Fruit fly (Drosophila melanogaster) whole organism, adult: Measurements from ENCODE around the gene qless.

ENCODE experiments used
- CG11617 ChIP-seq: fragments of 200-800 bp; sonication (Bioruptor generic); optimal IDR thresholded peaks from 2 replicates; lab custom pipeline; 2017; ENCODE audit warnings: mild to moderate bottlenecking, missing biosample characterization, missing genetic modification reagents, missing genetic modification characterization
- CG12768 ChIP-seq: fragments of 200-800 bp; sonication (Bioruptor generic); optimal IDR thresholded peaks from 2 replicates; lab custom pipeline; 2017; ENCODE audit warnings: missing biosample characterization, missing genetic modification characterization, mild to moderate bottlenecking, moderate library complexity, missing genetic modification reagents
- CG14711 ChIP-seq: fragments of 200-800 bp; sonication (Bioruptor generic); optimal IDR thresholded peaks from 2 replicates; lab custom pipeline; 2018; ENCODE audit warnings: missing biosample characterization, mild to moderate bottlenecking, missing genetic modification characterization, moderate library complexity
- CG1620 ChIP-seq: fragments of 200-800 bp; sonication (Bioruptor generic); optimal IDR thresholded peaks from 2 replicates; lab custom pipeline; 2016; ENCODE audit warnings: missing biosample characterization, missing genetic modification characterization
- CG33017 ChIP-seq: fragments of 200-800 bp; sonication (Bioruptor generic); optimal IDR thresholded peaks from 2 replicates; lab custom pipeline; 2018; ENCODE audit warnings: missing biosample characterization, mild to moderate bottlenecking, missing genetic modification characterization, moderate library complexity
- CG5204 ChIP-seq: fragments of 200-800 bp; sonication (Bioruptor generic); optimal IDR thresholded peaks from 2 replicates; lab custom pipeline; 2016; ENCODE audit warnings: missing biosample characterization, missing genetic modification characterization
- CG7045 ChIP-seq: fragments of 200-800 bp; sonication (Bioruptor generic); optimal IDR thresholded peaks from 2 replicates; lab custom pipeline; 2017; ENCODE audit warnings: missing biosample characterization, mild to moderate bottlenecking, missing genetic modification characterization
- CG7101 ChIP-seq: fragments of 200-800 bp; sonication (Bioruptor generic); optimal IDR thresholded peaks from 2 replicates; lab custom pipeline; 2018; ENCODE audit warnings: missing biosample characterization, mild to moderate bottlenecking, missing genetic modification characterization, moderate library complexity
- Clk ChIP-seq: fragments of 200-800 bp; sonication (Bioruptor generic); optimal IDR thresholded peaks from 2 replicates; lab custom pipeline; 2017; ENCODE audit warnings: missing biosample characterization, missing genetic modification characterization
- Crg-1 ChIP-seq: fragments of 200-800 bp; sonication (Bioruptor generic); optimal IDR thresholded peaks from 2 replicates; lab custom pipeline; 2016; ENCODE audit warnings: missing biosample characterization, missing genetic modification characterization
- Hr96 ChIP-seq: fragments of 200-800 bp; sonication (Bioruptor generic); optimal IDR thresholded peaks from 2 replicates; lab custom pipeline; 2016; ENCODE audit warnings: missing biosample characterization, missing genetic modification characterization
- Mnt ChIP-seq: fragments of 200-800 bp; sonication (Bioruptor generic); optimal IDR thresholded peaks from 2 replicates; lab custom pipeline; 2016; ENCODE audit warnings: missing biosample characterization, mild to moderate bottlenecking, missing genetic modification characterization
- bab1 ChIP-seq: fragments of 200-800 bp; sonication (Bioruptor generic); optimal IDR thresholded peaks from 3 replicates; lab custom pipeline; 2019; ENCODE audit warnings: missing biosample characterization, mild to moderate bottlenecking, missing genetic modification characterization, moderate library complexity
- cic ChIP-seq: fragments of 200-800 bp; sonication (Bioruptor generic); optimal IDR thresholded peaks from 2 replicates; lab custom pipeline; 2017; ENCODE audit warnings: missing biosample characterization, mild to moderate bottlenecking, missing genetic modification characterization, moderate library complexity
- cnc ChIP-seq, 2 experiments: fragments of >200 bp; optimal IDR thresholded peaks; 2 replicates each; lab custom pipeline; 2017
- kay ChIP-seq: fragments of 200-800 bp; sonication (Bioruptor generic); peaks from one replicate; lab custom pipeline; 2016; ENCODE audit warnings: missing biosample characterization, missing genetic modification characterization, borderline replicate concordance
- ovo ChIP-seq: fragments of 200-800 bp; sonication (Bioruptor generic); optimal IDR thresholded peaks from 2 replicates; lab custom pipeline; 2016; ENCODE audit warnings: missing biosample characterization, missing genetic modification characterization
- pad ChIP-seq: fragments of 200-800 bp; sonication (Bioruptor generic); optimal IDR thresholded peaks from 3 replicates; lab custom pipeline; 2017; ENCODE audit warnings: missing biosample characterization, missing genetic modification characterization, mild to moderate bottlenecking, moderate library complexity, missing genetic modification reagents
- tj ChIP-seq: fragments of 200-800 bp; sonication (Bioruptor generic); optimal IDR thresholded peaks from 3 replicates; lab custom pipeline; 2017; ENCODE audit warnings: missing biosample characterization, mild to moderate bottlenecking, missing genetic modification characterization, moderate library complexity
- toe ChIP-seq: fragments of 200-800 bp; sonication (Bioruptor generic); optimal IDR thresholded peaks from 2 replicates; lab custom pipeline; 2016; ENCODE audit warnings: missing biosample characterization, missing genetic modification characterization

qless gene

DNA sequence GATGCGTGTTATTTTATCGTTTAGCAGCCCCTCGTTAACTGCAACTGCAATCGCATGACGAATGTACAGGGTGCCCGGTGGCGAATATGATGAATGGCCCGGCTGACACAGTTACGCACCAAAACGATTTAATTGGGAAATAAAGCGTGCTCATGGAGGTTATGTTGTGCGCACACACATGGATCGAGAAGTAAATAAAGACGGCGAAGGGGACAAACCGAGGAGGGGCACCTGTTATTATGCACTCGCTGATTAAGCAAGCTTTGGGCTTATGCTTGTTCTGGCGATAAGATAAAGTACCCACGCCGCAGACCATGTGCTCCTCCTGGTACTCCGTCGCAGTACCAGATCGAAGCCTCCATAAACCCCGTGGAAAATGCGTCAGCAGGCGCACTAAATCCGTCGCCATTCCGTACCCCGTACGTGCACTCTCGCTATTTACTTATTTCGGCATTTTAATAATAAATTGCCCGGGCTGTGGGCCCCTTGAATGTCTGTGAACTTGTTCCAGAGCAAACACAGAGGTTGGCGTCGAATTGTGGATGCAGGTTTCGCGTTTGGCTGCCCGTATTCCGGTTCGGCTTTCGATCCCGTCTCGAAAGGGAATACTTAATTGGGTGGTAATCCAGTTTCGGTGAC lies 27.2 kb downstream of the qless start:
- TF ChIP-seq cic: no peak
- peak; percentile 1 for TF ChIP-seq CG12768 (GFP tag; lab: Kevin White, UChicago)
- TF ChIP-seq CG1620 (GFP tag; lab: Kevin White, UChicago): no peak
- no peak for TF ChIP-seq bab1 (GFP tag; lab: Kevin White, UChicago)
- TF ChIP-seq CG7101 (tag; lab: Kevin White, UChicago): peak; percentile 70
- peak; percentile 8 for TF ChIP-seq Hr96 (GFP tag; lab: Kevin White, UChicago)
- TF ChIP-seq kay (GFP tag; lab: Kevin White, UChicago): no peak
- TF ChIP-seq Clk: no peak
- no peak for TF ChIP-seq ovo (GFP tag; lab: Kevin White, UChicago)
- TF ChIP-seq pad: peak; percentile 2
- peak; percentile 12 for TF ChIP-seq tj (GFP tag; lab: Kevin White, UChicago)
- TF ChIP-seq CG14711 (tag; lab: Kevin White, UChicago): peak; percentile 34
- TF ChIP-seq cnc (optimal IDR thresholded peaks at IDR 0.05; lab: Kevin White, UChicago): no peak
- TF ChIP-seq Crg-1 (GFP tag; lab: Kevin White, UChicago): peak; percentile 5
- TF ChIP-seq Mnt (GFP tag; lab: Kevin White, UChicago): peak; percentile 81
- no peak for TF ChIP-seq CG7045 (GFP tag; lab: Kevin White, UChicago)
- TF ChIP-seq toe (GFP tag; lab: Kevin White, UChicago): no peak
- TF ChIP-seq CG33017: peak; percentile 53
- TF ChIP-seq CG11617 (GFP tag; lab: Kevin White, UChicago): peak; percentile 64
- no peak for TF ChIP-seq CG5204 (GFP tag; lab: Kevin White, UChicago)

DNA sequence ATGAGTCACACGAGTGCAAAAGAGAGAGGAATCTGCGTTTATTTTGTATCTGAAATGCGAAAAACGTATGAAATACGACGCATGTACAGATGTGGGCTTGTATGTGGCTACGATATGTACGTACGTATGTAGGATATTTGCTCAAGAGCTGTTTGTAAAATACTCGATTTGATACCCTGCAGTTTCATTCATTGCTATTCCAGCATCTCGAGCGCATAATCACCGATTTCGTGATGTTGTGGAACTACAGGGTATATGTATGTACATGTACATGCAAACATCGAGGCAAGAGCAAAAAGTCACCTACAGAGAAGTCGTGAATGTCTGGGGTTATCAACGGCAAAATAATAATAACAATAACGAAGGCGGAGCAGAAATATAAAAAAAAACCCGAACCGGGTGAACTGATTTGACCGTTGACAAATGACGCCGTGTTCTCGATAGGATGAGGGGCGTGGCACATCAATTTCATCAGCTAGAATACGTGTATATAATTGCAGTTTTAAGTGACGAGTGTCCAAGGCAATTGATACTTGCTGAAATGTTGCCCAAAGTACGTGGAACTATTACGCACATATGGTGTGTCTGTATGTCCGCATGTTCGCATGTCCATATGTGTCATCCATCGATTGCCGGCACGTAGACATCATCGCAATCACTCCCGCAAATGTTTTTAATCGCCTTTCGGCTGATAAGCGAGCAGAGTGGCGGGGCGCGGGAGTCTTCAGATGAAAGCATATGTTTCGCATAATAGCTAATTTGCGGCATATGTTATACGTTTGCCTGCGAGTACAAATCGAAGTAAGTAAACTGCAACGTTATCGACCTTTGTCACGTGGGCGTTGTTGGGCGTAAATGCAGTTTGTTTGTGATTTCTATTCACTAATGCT lies 28.2 kb downstream of the qless start:
- peak; percentile 72 for TF ChIP-seq cic
- no peak for TF ChIP-seq CG12768 (GFP tag; lab: Kevin White, UChicago)
- TF ChIP-seq CG5204 (GFP tag; lab: Kevin White, UChicago): no peak
- TF ChIP-seq pad: no peak

DNA sequence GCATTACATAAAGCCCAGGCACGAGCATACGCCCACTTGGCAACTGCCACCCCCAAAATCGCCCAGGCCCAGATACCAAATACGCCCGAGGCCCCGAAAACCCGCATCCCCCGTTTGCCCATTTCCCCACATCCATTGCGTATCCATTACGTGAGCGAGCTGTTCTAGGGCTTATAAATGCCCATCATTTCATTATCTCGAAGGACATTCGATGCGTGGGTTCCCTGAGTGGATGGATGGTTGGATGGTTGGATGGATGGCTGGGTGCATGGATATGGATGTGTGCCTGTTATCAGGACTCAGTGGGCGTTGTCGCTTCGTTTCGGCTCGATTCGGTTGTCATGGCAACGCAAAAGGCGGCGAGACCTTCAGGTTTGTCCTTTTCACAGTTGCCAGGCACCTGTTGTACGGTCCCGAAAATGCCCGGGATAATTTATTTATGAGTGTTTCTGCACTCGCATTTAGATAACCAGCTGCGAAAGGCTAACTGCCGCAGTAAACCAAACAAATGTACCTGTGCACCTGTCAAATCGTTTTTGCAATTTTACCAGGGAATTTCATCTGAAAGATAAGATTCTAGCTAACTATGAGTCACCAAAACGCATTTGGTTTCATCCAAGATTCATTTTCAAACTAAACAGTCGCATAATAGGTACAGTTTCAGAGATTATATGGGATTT lies 29.4 kb downstream of the qless start:
- no peak for TF ChIP-seq ovo (GFP tag; lab: Kevin White, UChicago)
- no peak for TF ChIP-seq CG33017
- no peak for TF ChIP-seq CG12768 (GFP tag; lab: Kevin White, UChicago)
- no peak for TF ChIP-seq Clk
- no peak for TF ChIP-seq CG1620 (GFP tag; lab: Kevin White, UChicago)
- TF ChIP-seq Mnt (GFP tag; lab: Kevin White, UChicago): no peak
- no peak for TF ChIP-seq tj (GFP tag; lab: Kevin White, UChicago)
- no peak for TF ChIP-seq toe (GFP tag; lab: Kevin White, UChicago)
- TF ChIP-seq cic: no peak
- TF ChIP-seq CG5204 (GFP tag; lab: Kevin White, UChicago): no peak
- no peak for TF ChIP-seq CG14711 (tag; lab: Kevin White, UChicago)
- no peak for TF ChIP-seq CG7045 (GFP tag; lab: Kevin White, UChicago)
- no peak for TF ChIP-seq Hr96 (GFP tag; lab: Kevin White, UChicago)
- no peak for TF ChIP-seq CG7101 (tag; lab: Kevin White, UChicago)
- TF ChIP-seq cnc (optimal IDR thresholded peaks at IDR 0.05; lab: Kevin White, UChicago): no peak
- no peak for TF ChIP-seq bab1 (GFP tag; lab: Kevin White, UChicago)
- no peak for TF ChIP-seq pad
- no peak for TF ChIP-seq CG11617 (GFP tag; lab: Kevin White, UChicago)
- no peak for TF ChIP-seq kay (GFP tag; lab: Kevin White, UChicago)
- TF ChIP-seq Crg-1 (GFP tag; lab: Kevin White, UChicago): no peak

DNA sequence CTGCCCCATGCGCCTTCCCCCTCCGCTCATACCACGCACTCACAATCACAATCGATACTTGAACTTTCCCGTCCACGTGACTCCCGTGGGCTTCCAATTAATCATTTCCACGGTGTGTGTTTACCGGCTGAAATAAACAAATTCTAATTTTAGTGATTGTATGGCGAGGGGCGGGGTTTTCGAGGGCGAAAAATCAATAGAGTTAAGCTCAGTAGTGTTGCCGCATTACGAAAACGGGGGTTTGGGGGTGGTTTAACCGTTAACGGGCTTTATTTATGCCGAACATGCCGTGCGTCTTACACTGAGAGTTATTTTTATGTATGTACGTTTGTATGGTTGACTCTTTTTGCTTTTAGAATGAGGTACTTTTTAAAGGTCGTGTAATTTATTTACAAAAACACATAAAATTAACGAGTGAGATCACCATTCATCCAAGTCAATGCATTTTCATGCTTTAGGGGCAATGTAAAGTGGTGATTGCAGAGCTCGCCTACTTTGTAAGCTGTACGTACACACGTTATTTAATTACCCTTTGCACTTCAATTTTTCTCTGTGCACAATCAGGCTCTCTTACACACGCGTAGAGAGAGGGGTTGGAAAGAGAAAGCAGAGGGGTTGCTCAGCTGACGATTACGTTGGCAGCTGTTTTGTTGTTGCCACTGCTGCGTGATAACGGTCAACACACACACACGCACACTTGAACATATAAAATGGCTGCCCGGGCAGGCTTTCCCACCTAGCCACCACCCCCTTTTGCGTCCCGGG lies 30.1 kb downstream of the qless start:
- TF ChIP-seq CG12768 (GFP tag; lab: Kevin White, UChicago): no peak
- TF ChIP-seq pad: peak; percentile 13
- TF ChIP-seq CG14711 (tag; lab: Kevin White, UChicago): no peak
- TF ChIP-seq CG7101 (tag; lab: Kevin White, UChicago): peak; percentile 56
- no peak for TF ChIP-seq Mnt (GFP tag; lab: Kevin White, UChicago)
- peak; percentile 63 for TF ChIP-seq CG11617 (GFP tag; lab: Kevin White, UChicago)
- TF ChIP-seq kay (GFP tag; lab: Kevin White, UChicago): no peak
- TF ChIP-seq ovo (GFP tag; lab: Kevin White, UChicago): peak; percentile 17
- no peak for TF ChIP-seq Clk
- no peak for TF ChIP-seq toe (GFP tag; lab: Kevin White, UChicago)
- TF ChIP-seq Crg-1 (GFP tag; lab: Kevin White, UChicago): no peak
- TF ChIP-seq CG5204 (GFP tag; lab: Kevin White, UChicago): no peak
- TF ChIP-seq CG33017: peak; percentile 63
- TF ChIP-seq tj (GFP tag; lab: Kevin White, UChicago): no peak
- no peak for TF ChIP-seq cnc (optimal IDR thresholded peaks at IDR 0.05; lab: Kevin White, UChicago)
- peak; percentile 69 for TF ChIP-seq CG7045 (GFP tag; lab: Kevin White, UChicago)
- TF ChIP-seq bab1 (GFP tag; lab: Kevin White, UChicago): no peak
- TF ChIP-seq cic: no peak
- TF ChIP-seq Hr96 (GFP tag; lab: Kevin White, UChicago): peak; percentile 42
- TF ChIP-seq CG1620 (GFP tag; lab: Kevin White, UChicago): no peak
